Fruit fly (Drosophila melanogaster) whole organism, prepupa: ENCODE data around the gene CG17271.

Source experiments
- Blimp-1 ChIP-seq: fragments of 200-800 bp; sonication (Bioruptor generic); optimal IDR thresholded peaks from 3 replicates; lab custom pipeline; 2017; ENCODE audit warnings: missing biosample characterization, missing genetic modification characterization, mild to moderate bottlenecking, moderate library complexity, missing genetic modification reagents
- CG10631 ChIP-seq: fragments of 200-800 bp; sonication (Bioruptor generic); optimal IDR thresholded peaks from 2 replicates; lab custom pipeline; 2016; ENCODE audit warnings: missing biosample characterization, missing genetic modification characterization
- CG10669 ChIP-seq: fragments of 200-800 bp; sonication (Bioruptor generic); optimal IDR thresholded peaks from 3 replicates; lab custom pipeline; 2018; ENCODE audit warnings: missing biosample characterization, mild to moderate bottlenecking, missing genetic modification characterization, moderate library complexity
- CG11294 ChIP-seq: fragments of 200-800 bp; sonication (Bioruptor generic); IDR thresholded peaks from 2 replicates; pipeline ENCODE4 v1.3.6; 2022; ENCODE audit warnings: missing biosample characterization, missing genetic modification characterization
- CG11902 ChIP-seq: fragments of 200-800 bp; sonication (Bioruptor generic); optimal IDR thresholded peaks from 3 replicates; lab custom pipeline; 2016; ENCODE audit warnings: missing biosample characterization, missing genetic modification characterization
- CG1621 ChIP-seq: fragments of 200-800 bp; sonication (Bioruptor generic); optimal IDR thresholded peaks from 3 replicates; lab custom pipeline; 2018; ENCODE audit warnings: missing biosample characterization, mild to moderate bottlenecking, missing genetic modification characterization
- CG16779 ChIP-seq: fragments of 200-800 bp; sonication (Bioruptor generic); optimal IDR thresholded peaks from 3 replicates; lab custom pipeline; 2017; ENCODE audit warnings: missing biosample characterization, mild to moderate bottlenecking, missing genetic modification characterization
- CG31627 ChIP-seq: fragments of 200-800 bp; sonication (Bioruptor generic); optimal IDR thresholded peaks from 3 replicates; lab custom pipeline; 2016; ENCODE audit warnings: missing biosample characterization, missing genetic modification characterization
- CG34406 ChIP-seq: fragments of 200-800 bp; sonication (Bioruptor generic); optimal IDR thresholded peaks from 3 replicates; lab custom pipeline; 2016; ENCODE audit warnings: missing biosample characterization, missing genetic modification characterization
- CG4318 ChIP-seq: fragments of 200-800 bp; sonication (Bioruptor generic); optimal IDR thresholded peaks from 3 replicates; lab custom pipeline; 2017; ENCODE audit warnings: missing biosample characterization, mild to moderate bottlenecking, missing genetic modification characterization
- CG6163 ChIP-seq: fragments of 200-800 bp; sonication (Bioruptor generic); IDR thresholded peaks from 3 replicates; pipeline ENCODE4 v1.3.6; 2022; ENCODE audit warnings: missing biosample characterization, missing genetic modification characterization
- CG6276 ChIP-seq: fragments of 200-800 bp; sonication (Bioruptor generic); optimal IDR thresholded peaks from 2 replicates; lab custom pipeline; 2017; ENCODE audit warnings: missing biosample characterization, mild to moderate bottlenecking, missing genetic modification characterization
- CG6792 ChIP-seq: fragments of 200-800 bp; sonication (Bioruptor generic); optimal IDR thresholded peaks from 3 replicates; lab custom pipeline; 2016; ENCODE audit warnings: missing biosample characterization, missing genetic modification characterization
- CG6808 ChIP-seq: fragments of 200-800 bp; sonication (Bioruptor generic); optimal IDR thresholded peaks from 3 replicates; lab custom pipeline; 2017; ENCODE audit warnings: missing biosample characterization, missing genetic modification characterization, mild to moderate bottlenecking, moderate library complexity, missing genetic modification reagents
- CG6854 ChIP-seq: fragments of 200-800 bp; sonication (Bioruptor generic); optimal IDR thresholded peaks from 2 replicates; lab custom pipeline; 2017; ENCODE audit warnings: missing biosample characterization, mild to moderate bottlenecking, missing genetic modification characterization
- CG7368 ChIP-seq: fragments of 200-800 bp; sonication (Bioruptor generic); optimal IDR thresholded peaks from 3 replicates; lab custom pipeline; 2016; ENCODE audit warnings: missing biosample characterization, missing genetic modification characterization
- CG8119 ChIP-seq: fragments of 200-800 bp; sonication (Bioruptor generic); IDR thresholded peaks from 3 replicates; pipeline ENCODE4 v1.3.6; 2022; ENCODE audit warnings: missing biosample characterization, missing genetic modification characterization
- CG8319 ChIP-seq: fragments of 200-800 bp; sonication (Bioruptor generic); optimal IDR thresholded peaks from 3 replicates; lab custom pipeline; 2016; ENCODE audit warnings: missing biosample characterization, missing genetic modification characterization
- CG9139 ChIP-seq: fragments of 200-800 bp; sonication (Bioruptor generic); optimal IDR thresholded peaks from 3 replicates; lab custom pipeline; 2017; ENCODE audit warnings: missing biosample characterization, mild to moderate bottlenecking, missing genetic modification characterization
- Eip75B ChIP-seq: fragments of 200-800 bp; sonication (Bioruptor generic); optimal IDR thresholded peaks from 3 replicates; lab custom pipeline; 2016; ENCODE audit warnings: missing biosample characterization, missing genetic modification characterization
- Eip78C ChIP-seq: fragments of 200-800 bp; sonication (Bioruptor generic); peaks from one replicate; lab custom pipeline; 2016; ENCODE audit warnings: missing biosample characterization, missing genetic modification characterization
- Eip93F ChIP-seq: fragments of 200-800 bp; sonication (Bioruptor generic); optimal IDR thresholded peaks from 2 replicates; lab custom pipeline; 2016; ENCODE audit warnings: missing biosample characterization, mild to moderate bottlenecking, missing genetic modification characterization
- Ets96B ChIP-seq: fragments of 200-800 bp; optimal IDR thresholded peaks from 2 replicates; lab custom pipeline; 2019; ENCODE audit warnings: missing biosample characterization, mild to moderate bottlenecking, missing genetic modification characterization, moderate library complexity
- Hr38 ChIP-seq: sonication (Bioruptor generic); optimal IDR thresholded peaks from 2 replicates; lab custom pipeline; 2016; ENCODE audit warnings: missing biosample characterization, missing genetic modification characterization
- Hr39 ChIP-seq: fragments of 200-800 bp; sonication (Bioruptor generic); optimal IDR thresholded peaks from 2 replicates; lab custom pipeline; 2016; ENCODE audit warnings: missing biosample characterization, missing genetic modification characterization
- Lpt ChIP-seq: fragments of 200-800 bp; sonication (Bioruptor generic); optimal IDR thresholded peaks from 3 replicates; lab custom pipeline; 2016; ENCODE audit warnings: missing biosample characterization, missing genetic modification characterization
- Met ChIP-seq: fragments of 200-800 bp; sonication (Bioruptor generic); optimal IDR thresholded peaks from 3 replicates; lab custom pipeline; 2016; ENCODE audit warnings: missing biosample characterization, missing genetic modification characterization
- OdsH ChIP-seq: fragments of 200-800 bp; sonication (Bioruptor generic); optimal IDR thresholded peaks from 3 replicates; lab custom pipeline; 2016; ENCODE audit warnings: missing biosample characterization, missing genetic modification characterization
- Sox102F ChIP-seq: fragments of 200-800 bp; sonication (Bioruptor generic); optimal IDR thresholded peaks from 2 replicates; lab custom pipeline; 2016; ENCODE audit warnings: missing biosample characterization, mild to moderate bottlenecking, missing genetic modification characterization
- achi ChIP-seq: fragments of 200-800 bp; sonication (Bioruptor generic); optimal IDR thresholded peaks from 3 replicates; lab custom pipeline; 2016; ENCODE audit warnings: missing biosample characterization, missing genetic modification characterization
- acj6 ChIP-seq: fragments of 200-800 bp; sonication (Bioruptor generic); optimal IDR thresholded peaks from 3 replicates; lab custom pipeline; 2016; ENCODE audit warnings: missing biosample characterization, missing genetic modification characterization
- cyc ChIP-seq: fragments of 200-800 bp; sonication (Bioruptor generic); optimal IDR thresholded peaks from 3 replicates; lab custom pipeline; 2016; ENCODE audit warnings: missing biosample characterization, missing genetic modification characterization
- dac ChIP-seq: fragments of 200-800 bp; sonication (Bioruptor generic); optimal IDR thresholded peaks from 2 replicates; lab custom pipeline; 2017; ENCODE audit warnings: missing biosample characterization, mild to moderate bottlenecking, missing genetic modification characterization
- dsx ChIP-seq: fragments of 200-800 bp; optimal IDR thresholded peaks from 3 replicates; lab custom pipeline; 2019; ENCODE audit warnings: missing biosample characterization, mild to moderate bottlenecking, missing genetic modification characterization, moderate library complexity; ENCODE audit not compliant: poor library complexity, severe bottlenecking
- eg ChIP-seq: fragments of 200-800 bp; sonication (Bioruptor generic); IDR thresholded peaks from 3 replicates; pipeline ENCODE4 v1.3.6; 2022; ENCODE audit warnings: missing biosample characterization, missing genetic modification characterization
- esn ChIP-seq: fragments of 200-800 bp; sonication (Bioruptor generic); optimal IDR thresholded peaks from 2 replicates; lab custom pipeline; 2016; ENCODE audit warnings: missing biosample characterization, mild to moderate bottlenecking, missing genetic modification characterization, moderate library complexity
- fkh ChIP-seq: fragments of 200-800 bp; sonication (Bioruptor generic); optimal IDR thresholded peaks from 3 replicates; lab custom pipeline; 2017; ENCODE audit warnings: missing biosample characterization, mild to moderate bottlenecking, missing genetic modification characterization, moderate library complexity
- lz ChIP-seq: fragments of 200-800 bp; sonication (Bioruptor generic); optimal IDR thresholded peaks from 3 replicates; lab custom pipeline; 2016; ENCODE audit warnings: missing biosample characterization, missing genetic modification characterization
- net ChIP-seq: fragments of 200-800 bp; sonication (Bioruptor generic); optimal IDR thresholded peaks from 3 replicates; lab custom pipeline; 2016; ENCODE audit warnings: missing biosample characterization, missing genetic modification characterization
- pdm3 ChIP-seq: fragments of 200-800 bp; sonication (Bioruptor generic); optimal IDR thresholded peaks from 3 replicates; lab custom pipeline; 2016; ENCODE audit warnings: missing biosample characterization, missing genetic modification characterization
- spab ChIP-seq: fragments of 200-800 bp; sonication (Bioruptor generic); optimal IDR thresholded peaks from 2 replicates; lab custom pipeline; 2017; ENCODE audit warnings: missing biosample characterization, mild to moderate bottlenecking, missing genetic modification characterization, missing genetic modification reagents
- svp ChIP-seq: fragments of 200-800 bp; sonication (Bioruptor generic); peaks from one replicate; lab custom pipeline; 2016; ENCODE audit warnings: missing biosample characterization, missing genetic modification characterization
- topi ChIP-seq: fragments of 200-800 bp; sonication (Bioruptor generic); optimal IDR thresholded peaks from 3 replicates; lab custom pipeline; 2016; ENCODE audit warnings: missing biosample characterization, missing genetic modification characterization
- vri ChIP-seq: fragments of 200-800 bp; sonication (Bioruptor generic); optimal IDR thresholded peaks from 3 replicates; lab custom pipeline; 2016; ENCODE audit warnings: missing biosample characterization, mild to moderate bottlenecking, missing genetic modification characterization

Gene CG17271

DNA sequence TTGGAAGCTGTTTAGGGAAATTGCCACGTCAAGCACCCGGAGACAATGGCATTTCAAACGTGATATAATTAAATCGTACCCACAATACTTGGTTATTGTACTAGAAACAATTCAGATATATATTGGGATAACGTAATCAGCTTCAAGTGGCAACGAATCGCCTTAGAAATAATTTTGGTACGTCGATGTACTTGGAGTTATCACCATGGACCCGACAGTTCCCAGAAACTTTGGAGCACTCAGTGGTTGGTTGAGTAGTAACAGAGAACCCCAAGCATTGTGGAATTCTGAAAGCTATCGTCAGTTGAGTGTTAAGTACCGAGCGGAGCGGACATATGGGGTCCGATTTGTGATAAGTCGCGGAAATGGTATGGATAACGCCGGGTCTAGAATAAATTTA, 20.2 kb upstream of the CG17271 start, which contains the start of gene CG15695:
Gene CG15695, plus strand, starts transcription at position 301 of the 400 bp plus-strand sequence.
- no peak for TF ChIP-seq Blimp-1 (GFP tag; lab: Kevin White, UChicago)
- no peak for TF ChIP-seq esn (GFP tag; lab: Kevin White, UChicago)
- no peak for TF ChIP-seq Hr38 (GFP tag; lab: Kevin White, UChicago)
- no peak for TF ChIP-seq CG6854
- no peak for TF ChIP-seq OdsH (GFP tag; lab: Kevin White, UChicago)
- TF ChIP-seq Met, result no peak
- TF ChIP-seq CG11294, result no peak
- TF ChIP-seq, all 60 proteins: peak for 0

DNA sequence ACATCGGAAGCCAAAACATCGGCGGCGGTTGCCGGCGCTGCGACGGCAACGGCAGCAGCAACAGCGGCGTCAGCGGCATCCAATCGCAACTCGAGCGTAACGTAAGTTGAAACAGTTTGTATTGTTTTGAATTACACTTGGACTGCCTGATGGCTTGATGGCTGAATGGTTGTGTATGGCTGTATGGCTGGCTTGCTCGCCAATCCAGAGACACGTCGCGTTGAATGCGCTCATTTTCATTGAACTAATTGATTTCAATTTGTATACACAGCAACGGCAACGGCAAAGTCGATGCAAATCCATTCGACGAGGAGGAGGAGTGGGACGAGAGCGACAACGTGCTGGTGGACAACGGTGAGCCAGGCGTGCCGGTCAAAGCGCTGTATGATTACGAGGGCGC, 17.1 kb upstream of the CG17271 start:
- TF ChIP-seq net (no peak), eg (GFP tag; lab: Robert Waterston, UW) (0 out of 3 replicates have a peak, but pooled peaks have one; percentile 26)
- TF ChIP-seq, all 60 proteins: peak for 1

DNA sequence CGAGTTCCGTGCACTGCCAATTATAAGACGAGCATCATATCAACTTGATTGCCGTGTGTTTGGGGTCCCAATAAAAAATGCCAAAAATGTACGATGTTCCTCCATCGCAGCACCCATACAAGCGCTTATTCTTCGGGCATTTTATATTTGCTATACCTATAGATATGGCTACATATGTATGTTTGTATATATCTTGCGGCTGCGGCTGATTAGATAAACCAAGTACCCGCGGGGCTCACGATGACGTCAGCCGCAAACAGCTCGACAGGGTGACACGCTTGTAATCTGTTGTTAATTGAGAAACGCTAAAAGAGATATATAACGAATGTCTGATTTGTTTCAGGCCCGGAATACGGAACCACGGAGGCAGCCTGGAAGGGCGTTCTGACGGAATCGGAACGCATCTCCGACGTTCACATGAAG, 15.6 kb upstream of the CG17271 start:
- TF ChIP-seq Ets96B (tag; lab: Kevin White, UChicago), result no peak
- no peak for TF ChIP-seq CG1621 (tag; lab: Kevin White, UChicago)
- TF ChIP-seq Lpt (GFP tag; lab: Kevin White, UChicago), result no peak
- TF ChIP-seq fkh (GFP tag; lab: Kevin White, UChicago), result peak; percentile 57
- peak; percentile 58 for TF ChIP-seq svp (GFP tag; lab: Kevin White, UChicago)
- TF ChIP-seq achi (GFP tag; lab: Kevin White, UChicago), result no peak
- TF ChIP-seq topi (GFP tag; lab: Kevin White, UChicago), result no peak
- TF ChIP-seq Blimp-1 (GFP tag; lab: Kevin White, UChicago), result no peak
- TF ChIP-seq Eip93F (GFP tag; lab: Kevin White, UChicago), result no peak
- TF ChIP-seq Sox102F (GFP tag; lab: Kevin White, UChicago), result no peak
- peak; percentile 64 for TF ChIP-seq vri
- TF ChIP-seq Eip75B (GFP tag; lab: Kevin White, UChicago), result no peak
- TF ChIP-seq cyc (GFP tag; lab: Kevin White, UChicago), result no peak
- TF ChIP-seq Hr38 (GFP tag; lab: Kevin White, UChicago), result no peak
- no peak for TF ChIP-seq Hr39 (GFP tag; lab: Kevin White, UChicago)
- TF ChIP-seq dsx, result no peak
- TF ChIP-seq net, result no peak
- no peak for TF ChIP-seq dac (GFP tag; lab: Kevin White, UChicago)
- TF ChIP-seq lz (GFP tag; lab: Kevin White, UChicago), result no peak
- no peak for TF ChIP-seq CG9139 (GFP tag; lab: Kevin White, UChicago)
- no peak for TF ChIP-seq CG6163
- TF ChIP-seq CG11902 (GFP tag; lab: Kevin White, UChicago), result peak; percentile 52
- peak; percentile 4 for TF ChIP-seq esn (GFP tag; lab: Kevin White, UChicago)
- no peak for TF ChIP-seq CG10631 (GFP tag; lab: Kevin White, UChicago)
- TF ChIP-seq CG16779 (tag; lab: Kevin White, UChicago), result no peak
- no peak for TF ChIP-seq CG6792 (GFP tag; lab: Kevin White, UChicago)
- TF ChIP-seq OdsH (GFP tag; lab: Kevin White, UChicago), result no peak
- no peak for TF ChIP-seq CG34406
- TF ChIP-seq CG11294, result no peak
- peak; percentile 67 for TF ChIP-seq Eip78C (GFP tag; lab: Kevin White, UChicago)
- TF ChIP-seq CG7368 (GFP tag; lab: Kevin White, UChicago), result no peak
- TF ChIP-seq acj6 (GFP tag; lab: Kevin White, UChicago), result no peak
- TF ChIP-seq CG8319 (GFP tag; lab: Kevin White, UChicago), result no peak
- no peak for TF ChIP-seq CG6854
- TF ChIP-seq, all 60 proteins: peak for 6

DNA sequence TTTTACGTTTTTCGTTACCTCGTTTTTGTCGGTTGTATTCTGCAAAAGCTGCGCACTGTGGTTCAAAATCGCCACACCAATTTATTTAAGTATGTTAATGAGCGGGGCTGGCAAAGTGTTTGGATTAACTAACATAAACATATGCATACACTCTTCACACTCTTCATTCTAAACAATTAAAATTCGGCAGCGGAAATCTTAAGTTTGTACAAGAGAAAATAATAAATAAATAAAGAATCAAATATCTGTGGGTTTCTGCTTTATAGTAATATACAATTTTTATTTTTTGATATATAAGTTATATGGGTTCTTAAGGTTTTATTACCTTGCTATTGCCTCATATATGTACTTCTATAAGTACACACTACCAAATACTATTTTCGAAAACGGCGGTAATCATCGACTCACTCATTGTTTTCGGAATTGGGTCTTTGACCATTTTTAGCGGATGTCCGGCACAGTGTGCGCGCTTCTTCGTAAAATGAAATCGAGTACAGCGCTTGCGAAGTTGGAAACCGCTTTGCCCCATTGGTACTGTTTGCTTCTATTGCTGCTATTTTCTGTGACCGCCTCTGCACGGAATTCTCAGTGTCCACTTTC, 14.7 kb upstream of the CG17271 start:
- TF ChIP-seq spab, result peak; percentile 13
- peak; percentile 4 for TF ChIP-seq topi (GFP tag; lab: Kevin White, UChicago)
- TF ChIP-seq dac (GFP tag; lab: Kevin White, UChicago), result peak; percentile 31
- peak; percentile 43 for TF ChIP-seq CG10631 (GFP tag; lab: Kevin White, UChicago)
- peak; percentile 27 for TF ChIP-seq CG16779 (tag; lab: Kevin White, UChicago)
- TF ChIP-seq achi (GFP tag; lab: Kevin White, UChicago), result peak; percentile 27
- peak; percentile 58 for TF ChIP-seq CG4318 (GFP tag; lab: Kevin White, UChicago)
- TF ChIP-seq pdm3 (GFP tag; lab: Kevin White, UChicago), result peak; percentile 12
- TF ChIP-seq fkh (GFP tag; lab: Kevin White, UChicago), result no peak
- no peak for TF ChIP-seq eg (GFP tag; lab: Robert Waterston, UW)
- no peak for TF ChIP-seq CG31627 (GFP tag; lab: Kevin White, UChicago)
- TF ChIP-seq Eip93F (GFP tag; lab: Kevin White, UChicago), result no peak
- TF ChIP-seq CG8119 (GFP tag; lab: Robert Waterston, UW), result 0 out of 3 replicates have a peak, but pooled peaks have one; percentile 31
- no peak for TF ChIP-seq CG8319 (GFP tag; lab: Kevin White, UChicago)
- no peak for TF ChIP-seq CG10669 (GFP tag; lab: Kevin White, UChicago)
- no peak for TF ChIP-seq CG1621 (tag; lab: Kevin White, UChicago)
- TF ChIP-seq Sox102F (GFP tag; lab: Kevin White, UChicago), result no peak
- TF ChIP-seq acj6 (GFP tag; lab: Kevin White, UChicago), result peak; percentile 37
- TF ChIP-seq vri, result no peak
- no peak for TF ChIP-seq CG6808
- TF ChIP-seq CG6276, result peak; percentile 49
